Fruit fly (Drosophila melanogaster): Measurements from ENCODE around the gene unc-45.

dm6 chr3R:8027203-8027688 lies 5.9 kb upstream of the unc-45 start:
- TF ChIP-seq CG8478 (optimal IDR thresholded peaks at IDR 0.05) (no peak), CTCF (optimal IDR thresholded peaks at IDR 0.05) (no peak)

All from S2 (cell line).